In the genomic region with DNA sequence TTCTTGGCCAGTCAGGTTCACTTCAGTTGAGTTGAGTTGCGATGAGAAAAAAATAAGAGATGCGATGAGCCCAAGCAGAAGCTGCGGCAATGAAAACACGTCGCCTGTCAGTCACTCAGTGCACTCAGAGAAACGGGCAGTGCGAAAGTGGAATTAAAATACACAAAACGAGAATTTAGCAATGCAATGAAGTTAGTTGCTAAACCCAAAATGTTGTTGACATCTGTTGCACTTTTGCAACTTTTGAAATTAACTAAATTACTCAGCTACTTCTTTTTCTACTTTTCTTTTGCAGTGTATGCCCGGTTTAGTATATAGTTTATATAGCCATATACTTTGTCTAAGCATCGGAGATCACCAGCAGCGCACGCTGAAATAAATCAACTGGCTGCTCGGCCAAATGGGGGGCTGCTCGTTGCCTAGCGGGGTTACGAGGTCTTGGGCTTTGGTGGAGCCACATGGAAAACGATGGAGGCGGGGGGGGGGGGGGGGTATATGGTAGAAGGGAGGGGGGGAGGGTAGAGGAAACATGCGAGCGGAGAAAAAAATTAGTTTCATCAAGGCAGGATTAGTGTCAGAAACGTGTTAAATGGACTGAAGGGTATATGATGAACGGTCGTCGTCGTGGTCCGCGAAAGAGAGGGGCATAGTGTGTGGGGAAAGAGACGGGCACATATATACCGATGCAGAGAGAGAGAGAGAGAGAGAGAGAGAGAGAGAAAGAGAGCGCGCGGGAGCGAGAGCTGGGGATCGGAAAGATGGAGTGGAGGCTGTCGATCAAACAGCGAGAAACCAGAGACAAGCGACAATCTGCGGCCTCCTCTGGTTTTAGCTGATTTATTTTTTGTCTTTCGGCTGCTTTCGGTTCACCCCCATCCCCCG, we compare ENCODE assay signal across 1 fruit fly cellular context.
TF ChIP-seq lines count a peak whose summit lies in the region.

No protein-coding gene starts in this region.

TF ChIP-seq in whole organism, embryonic, 481 proteins besides CTCF, POLR2A, EP300 and RAD21 (continued from another document and continues in another):
- TF ChIP-seq MTF-1 (GFP tag; optimal IDR thresholded peaks at IDR 0.05; lab: Kevin White, UChicago; ENCODE audit: borderline replicate concordance) (no peak), amos (GFP tag; IDR thresholded peaks at IDR 0.05; lab: Robert Waterston, UW; ENCODE audit: partially characterized antibody) (no peak), Bteb2 (GFP tag; optimal IDR thresholded peaks at IDR 0.05; lab: Kevin White, UChicago) (peak; percentile 12), scrt (GFP tag; optimal IDR thresholded peaks at IDR 0.05; lab: Kevin White, UChicago) (peak; percentile 24), Sox100B (GFP tag; optimal IDR thresholded peaks at IDR 0.05; lab: Kevin White, UChicago) (peak; percentile 61), CG33213 (GFP tag; optimal IDR thresholded peaks at IDR 0.05; lab: Kevin White, UChicago) (peak; percentile 60), Eip74EF (GFP tag; optimal IDR thresholded peaks at IDR 0.05; lab: Kevin White, UChicago) (no peak), CG18619 (GFP tag; optimal IDR thresholded peaks at IDR 0.05; lab: Kevin White, UChicago) (peak; percentile 48), CG7745 (tag; optimal IDR thresholded peaks at IDR 0.05; lab: Kevin White, UChicago) (no peak), CG14014 (GFP tag; IDR thresholded peaks at IDR 0.05; lab: Robert Waterston, UW) (peak; percentile 35; the same call in 1 of the 2 replicates), CG12744 (GFP tag; optimal IDR thresholded peaks at IDR 0.05; lab: Kevin White, UChicago) (peak; percentile 2), Sox102F (GFP tag; optimal IDR thresholded peaks at IDR 0.05; lab: Kevin White, UChicago) (peak; percentile 67), ato (GFP tag; IDR thresholded peaks at IDR 0.05; lab: Robert Waterston, UW; ENCODE audit: partially characterized antibody) (no peak), CG17829 (tag; optimal IDR thresholded peaks at IDR 0.05; lab: Kevin White, UChicago) (peak; percentile 86), wor (GFP tag; IDR thresholded peaks at IDR 0.05; lab: Robert Waterston, UW) (0 out of 2 replicates have a peak, but pooled peaks have one; percentile 33), CG12219 (GFP tag; optimal IDR thresholded peaks at IDR 0.05; lab: Kevin White, UChicago) (peak; percentile 70), toy (GFP tag; IDR thresholded peaks at IDR 0.05; lab: Robert Waterston, UW) (no peak), Hmx (GFP tag; optimal IDR thresholded peaks at IDR 0.05; lab: Kevin White, UChicago) (no peak), vnd (GFP tag; IDR thresholded peaks at IDR 0.05; lab: Robert Waterston, UW; ENCODE audit: partially characterized antibody) (no peak), ci (GFP tag; IDR thresholded peaks at IDR 0.05; lab: Robert Waterston, UW) (peak; percentile 82), slbo (GFP tag; IDR thresholded peaks at IDR 0.05; lab: Robert Waterston, UW) (no peak), yki (optimal IDR thresholded peaks at IDR 0.05; lab: Kevin White, UChicago) (no peak), mirr (GFP tag; optimal IDR thresholded peaks at IDR 0.05; lab: Kevin White, UChicago) (no peak), Dp (GFP tag; optimal IDR thresholded peaks at IDR 0.05; lab: Kevin White, UChicago) (no peak), CG11696 (GFP tag; IDR thresholded peaks at IDR 0.05; lab: Robert Waterston, UW) (no peak), lilli (GFP tag; optimal IDR thresholded peaks at IDR 0.05; lab: Kevin White, UChicago) (peak; percentile 54), CG6272 (GFP tag; IDR thresholded peaks at IDR 0.05; lab: Robert Waterston, UW) (0 out of 2 replicates have a peak, but pooled peaks have one; percentile 26), GATAe (GFP tag; conservative IDR thresholded peaks at IDR 0.05; lab: Robert Waterston, UW) (no peak), fd96Cb (tag; optimal IDR thresholded peaks at IDR 0.05; lab: Kevin White, UChicago) (peak; percentile 77), TFAM (GFP tag; optimal IDR thresholded peaks at IDR 0.05; lab: Kevin White, UChicago) (no peak), chinmo (GFP tag; IDR thresholded peaks at IDR 0.05; lab: Robert Waterston, UW; ENCODE audit: partially characterized antibody) (no peak), crc (GFP tag; optimal IDR thresholded peaks at IDR 0.05; lab: Kevin White, UChicago) (peak; percentile 22), CG6683 (GFP tag; optimal IDR thresholded peaks at IDR 0.05; lab: Kevin White, UChicago) (no peak), CG8388 (GFP tag; optimal IDR thresholded peaks at IDR 0.05; lab: Kevin White, UChicago) (peak; percentile 80), Lim3 (GFP tag; IDR thresholded peaks at IDR 0.05; lab: Robert Waterston, UW) (no peak), ranshi (GFP tag; IDR thresholded peaks at IDR 0.05; lab: Robert Waterston, UW) (peak; percentile 67; the same call in 1 of the 2 replicates), CG9215 (GFP tag; IDR thresholded peaks at IDR 0.05; lab: Robert Waterston, UW) (no peak), CG10147 (GFP tag; optimal IDR thresholded peaks at IDR 0.05; lab: Kevin White, UChicago) (peak; percentile 42), trh (GFP tag; optimal IDR thresholded peaks at IDR 0.05; lab: Kevin White, UChicago) (no peak), run (tag; optimal IDR thresholded peaks at IDR 0.05; lab: Kevin White, UChicago) (no peak), Ravus (GFP tag; IDR thresholded peaks at IDR 0.05; lab: Robert Waterston, UW) (no peak; the same call in 1 of the 2 replicates), CG10959 (GFP tag; IDR thresholded peaks at IDR 0.05; lab: Robert Waterston, UW) (peak; percentile 92), tll (GFP tag; optimal IDR thresholded peaks at IDR 0.05; lab: Kevin White, UChicago) (no peak), tin (GFP tag; optimal IDR thresholded peaks at IDR 0.05; lab: Kevin White, UChicago) (peak; percentile 79), Mad (GFP tag; optimal IDR thresholded peaks at IDR 0.05; lab: Kevin White, UChicago) (peak; percentile 44), Atf3 (GFP tag; optimal IDR thresholded peaks at IDR 0.05; lab: Kevin White, UChicago) (peak; percentile 64), psq (GFP tag; optimal IDR thresholded peaks at IDR 0.05; lab: Kevin White, UChicago) (peak; percentile 15), CG3407 (GFP tag; optimal IDR thresholded peaks at IDR 0.05; lab: Kevin White, UChicago) (peak; percentile 62), HLH54F (GFP tag; optimal IDR thresholded peaks at IDR 0.05; lab: Kevin White, UChicago) (peak; percentile 26), cas (GFP tag; IDR thresholded peaks at IDR 0.05; lab: Robert Waterston, UW) (no peak), CG5245 (GFP tag; optimal IDR thresholded peaks at IDR 0.05; lab: Kevin White, UChicago) (peak; percentile 79), CG2120 (GFP tag; optimal IDR thresholded peaks at IDR 0.05; lab: Kevin White, UChicago) (no peak), Oaz (GFP tag; IDR thresholded peaks at IDR 0.05; lab: Robert Waterston, UW) (no peak), trem (tag; optimal IDR thresholded peaks at IDR 0.05; lab: Kevin White, UChicago) (peak; percentile 71), grau (tag; optimal IDR thresholded peaks at IDR 0.05; lab: Kevin White, UChicago) (peak; percentile 75), Usf (GFP tag; optimal IDR thresholded peaks at IDR 0.05; lab: Kevin White, UChicago) (peak; percentile 61), hth (optimal IDR thresholded peaks at IDR 0.05; lab: Kevin White, UChicago) (no peak), CG1233 (GFP tag; optimal IDR thresholded peaks at IDR 0.05; lab: Kevin White, UChicago) (peak; percentile 71), zf30C (GFP tag; optimal IDR thresholded peaks at IDR 0.05; lab: Kevin White, UChicago) (peak; percentile 70), fu2 (GFP tag; optimal IDR thresholded peaks at IDR 0.05; lab: Kevin White, UChicago) (peak; percentile 16), E2f2 (GFP tag; IDR thresholded peaks at IDR 0.05; lab: Robert Waterston, UW) (peak; percentile 42; the same call in 1 of the 2 replicates), CG1647 (GFP tag; optimal IDR thresholded peaks at IDR 0.05; lab: Kevin White, UChicago) (peak; percentile 7), CG2116 (GFP tag; optimal IDR thresholded peaks at IDR 0.05; lab: Kevin White, UChicago) (peak; percentile 27), repo (GFP tag; optimal IDR thresholded peaks at IDR 0.05; lab: Kevin White, UChicago) (peak; percentile 57), pros (GFP tag; optimal IDR thresholded peaks at IDR 0.05; lab: Kevin White, UChicago) (no peak), shn (GFP tag; optimal IDR thresholded peaks at IDR 0.05; lab: Kevin White, UChicago) (peak; percentile 56), Ets97D (GFP tag; optimal IDR thresholded peaks at IDR 0.05; lab: Kevin White, UChicago) (peak; percentile 13), Hr51 (GFP tag; optimal IDR thresholded peaks at IDR 0.05; lab: Kevin White, UChicago) (peak; percentile 48 to 52), pum (GFP tag; optimal IDR thresholded peaks at IDR 0.05; lab: Kevin White, UChicago) (peak; percentile 82), tup (GFP tag; optimal IDR thresholded peaks at IDR 0.05; lab: Kevin White, UChicago) (no peak), Mes4 (GFP tag; optimal IDR thresholded peaks at IDR 0.05; lab: Kevin White, UChicago) (peak; percentile 81), Max (GFP tag; optimal IDR thresholded peaks at IDR 0.05; lab: Kevin White, UChicago) (peak; percentile 16), NfI (GFP tag; optimal IDR thresholded peaks at IDR 0.05; lab: Kevin White, UChicago) (peak; percentile 45), Xbp1 (GFP tag; optimal IDR thresholded peaks at IDR 0.05; lab: Kevin White, UChicago) (peak; percentile 77), ham (GFP tag; IDR thresholded peaks at IDR 0.05; lab: Robert Waterston, UW) (no peak), CG4854 (GFP tag; optimal IDR thresholded peaks at IDR 0.05; lab: Kevin White, UChicago) (peak; percentile 43), gsb (GFP tag; IDR thresholded peaks at IDR 0.05; lab: Robert Waterston, UW) (0 out of 2 replicates have a peak, but pooled peaks have one; percentile 23), ftz-f1 (GFP tag; optimal IDR thresholded peaks at IDR 0.05; lab: Kevin White, UChicago) (no peak), Nf-YC (tag; optimal IDR thresholded peaks at IDR 0.05; lab: Kevin White, UChicago) (peak; percentile 79), Ada2b (GFP tag; IDR thresholded peaks at IDR 0.05; lab: Robert Waterston, UW) (peak; percentile 69), prd (optimal IDR thresholded peaks at IDR 0.05; lab: Kevin White, UChicago) (no peak), prd (GFP tag; IDR thresholded peaks at IDR 0.05; lab: Robert Waterston, UW) (peak; percentile 90), CG18599 (GFP tag; optimal IDR thresholded peaks at IDR 0.05; lab: Kevin White, UChicago) (peak; percentile 22), sens-2 (GFP tag; IDR thresholded peaks at IDR 0.05; lab: Robert Waterston, UW) (peak; percentile 61), lola (GFP tag; optimal IDR thresholded peaks at IDR 0.05; lab: Kevin White, UChicago) (peak in 1 of 3 experiments; percentile 91), pb (GFP tag; optimal IDR thresholded peaks at IDR 0.05; lab: Kevin White, UChicago) (peak; percentile 54), CG10209 (GFP tag; optimal IDR thresholded peaks at IDR 0.05; lab: Kevin White, UChicago) (peak; percentile 70), CG4360 (GFP tag; IDR thresholded peaks at IDR 0.05; lab: Robert Waterston, UW) (no peak), CG2129 (GFP tag; IDR thresholded peaks at IDR 0.05; lab: Robert Waterston, UW; ENCODE audit: partially characterized antibody) (no peak), bbx (GFP tag; IDR thresholded peaks at IDR 0.05; lab: Robert Waterston, UW; ENCODE audit: partially characterized antibody) (no peak), ac (GFP tag; optimal IDR thresholded peaks at IDR 0.05; lab: Kevin White, UChicago) (peak; percentile 71), CG17612 (GFP tag; IDR thresholded peaks at IDR 0.05; lab: Robert Waterston, UW) (no peak), wdn (GFP tag; IDR thresholded peaks at IDR 0.05; lab: Robert Waterston, UW) (no peak), Fer2 (tag; optimal IDR thresholded peaks at IDR 0.05; lab: Kevin White, UChicago) (no peak), CG4820 (GFP tag; optimal IDR thresholded peaks at IDR 0.05; lab: Kevin White, UChicago) (peak; percentile 84), CG11695 (GFP tag; IDR thresholded peaks at IDR 0.05; lab: Robert Waterston, UW) (peak; percentile 66; the same call in 2 of the 3 replicates), nom (GFP tag; optimal IDR thresholded peaks at IDR 0.05; lab: Kevin White, UChicago) (peak; percentile 35), Deaf1 (tag; optimal IDR thresholded peaks at IDR 0.05; lab: Kevin White, UChicago) (peak; percentile 4), Spps (tag; optimal IDR thresholded peaks at IDR 0.05; lab: Kevin White, UChicago) (peak; percentile 82), CG10543 (GFP tag; optimal IDR thresholded peaks at IDR 0.05; lab: Kevin White, UChicago) (no peak), CG7556 (GFP tag; optimal IDR thresholded peaks at IDR 0.05; lab: Kevin White, UChicago) (peak; percentile 56), Bgb (GFP tag; IDR thresholded peaks at IDR 0.05; lab: Robert Waterston, UW; ENCODE audit: partially characterized antibody) (no peak), Neu2 (GFP tag; optimal IDR thresholded peaks at IDR 0.05; lab: Kevin White, UChicago; ENCODE audit: borderline replicate concordance) (peak; percentile 34), cad (GFP tag; optimal IDR thresholded peaks at IDR 0.05; lab: Kevin White, UChicago) (no peak), CG13775 (GFP tag; optimal IDR thresholded peaks at IDR 0.05; lab: Kevin White, UChicago) (peak; percentile 68), HmgD (GFP tag; optimal IDR thresholded peaks at IDR 0.05; lab: Kevin White, UChicago) (peak; percentile 3), kah (GFP tag; optimal IDR thresholded peaks at IDR 0.05; lab: Kevin White, UChicago) (no peak), CG4404 (GFP tag; IDR thresholded peaks at IDR 0.05; lab: Robert Waterston, UW) (peak; percentile 82), CG18476 (GFP tag; optimal IDR thresholded peaks at IDR 0.05; lab: Kevin White, UChicago) (peak; percentile 32), so (GFP tag; IDR thresholded peaks at IDR 0.05; lab: Robert Waterston, UW) (peak; percentile 55; the same call in 1 of the 3 replicates), exex (tag; optimal IDR thresholded peaks at IDR 0.05; lab: Kevin White, UChicago) (no peak), bowl (GFP tag; IDR thresholded peaks at IDR 0.05; lab: Robert Waterston, UW) (no peak), caup (GFP tag; optimal IDR thresholded peaks at IDR 0.05; lab: Kevin White, UChicago; ENCODE audit: severe bottlenecking) (peak; percentile 18), mld (GFP tag; IDR thresholded peaks at IDR 0.05; lab: Robert Waterston, UW; ENCODE audit: partially characterized antibody) (no peak), CG10654 (GFP tag; optimal IDR thresholded peaks at IDR 0.05; lab: Kevin White, UChicago) (peak; percentile 67), CG34422 (GFP tag; IDR thresholded peaks at IDR 0.05; lab: Robert Waterston, UW) (peak; percentile 46; the same call in 1 of the 3 replicates), CG7928 (GFP tag; optimal IDR thresholded peaks at IDR 0.05; lab: Kevin White, UChicago) (no peak), CG2889 (GFP tag; IDR thresholded peaks at IDR 0.05; lab: Robert Waterston, UW) (0 out of 3 replicates have a peak, but pooled peaks have one; percentile 41), CG10321 (GFP tag; IDR thresholded peaks at IDR 0.05; lab: Robert Waterston, UW) (peak; percentile 82)
